Fruit fly (Drosophila melanogaster): ENCODE data around the gene mkg-p.

dm6 chr3L:8371538-8371937, 33.5 kb downstream of the mkg-p start:
- TF ChIP-seq CG8478 (optimal IDR thresholded peaks at IDR 0.05): no peak
- no peak for TF ChIP-seq CTCF (optimal IDR thresholded peaks at IDR 0.05)
